Fruit fly (Drosophila melanogaster): ENCODE measurements around the gene C15.
A peak's percentile ranks its signal among the peaks of the same experiment; 100 is the strongest.

C15 gene

dm6 chr3R:21534697-21535676 lies 35.2 kb downstream of the C15 start:
- TF ChIP-seq psq (GFP tag; optimal IDR thresholded peaks at IDR 0.05) (no peak), Rel (GFP tag; optimal IDR thresholded peaks at IDR 0.05) (no peak), Rel (tag; optimal IDR thresholded peaks at IDR 0.05) (no peak)

- TF ChIP-seq Sp1 (GFP tag; optimal IDR thresholded peaks at IDR 0.05): no peak
- no peak for TF ChIP-seq Hr83 (GFP tag; optimal IDR thresholded peaks at IDR 0.05; ENCODE audit: poor library complexity, severe bottlenecking)
- TF ChIP-seq Jra (GFP tag; optimal IDR thresholded peaks at IDR 0.05): no peak
- TF ChIP-seq Dfd (GFP tag; optimal IDR thresholded peaks at IDR 0.05): no peak
- TF ChIP-seq br (GFP tag; optimal IDR thresholded peaks at IDR 0.05): no peak
- no peak for TF ChIP-seq dl (GFP tag; optimal IDR thresholded peaks at IDR 0.05; ENCODE audit: insufficient read depth in 1 of 2, partially characterized antibody in 2 of 2)
- no peak for TF ChIP-seq Mio (GFP tag; optimal IDR thresholded peaks at IDR 0.05)
These were observed 44.3 kb downstream of the C15 start for dm6 chr3R:21544107-21544506.

dm6 chr3R:21548956-21549355 lies 49.2 kb downstream of the C15 start:
- peak; percentile 97 for TF ChIP-seq Dfd (GFP tag; optimal IDR thresholded peaks at IDR 0.05)
- no peak for TF ChIP-seq rgr (GFP tag; optimal IDR thresholded peaks at IDR 0.05)

dm6 chr3R:21551565-21551964 lies 51.8 kb downstream of the C15 start:
- TF ChIP-seq Hr78 (GFP tag; optimal IDR thresholded peaks at IDR 0.05) (no peak), Hnf4 (GFP tag; optimal IDR thresholded peaks at IDR 0.05) (no peak), Mio (GFP tag; optimal IDR thresholded peaks at IDR 0.05) (no peak), woc (GFP tag; optimal IDR thresholded peaks at IDR 0.05) (no peak), Dfd (GFP tag; optimal IDR thresholded peaks at IDR 0.05) (no peak), Sp1 (GFP tag; optimal IDR thresholded peaks at IDR 0.05) (no peak), sv (GFP tag; optimal IDR thresholded peaks at IDR 0.05) (no peak), pan (optimal IDR thresholded peaks at IDR 0.05) (no peak), h (GFP tag; optimal IDR thresholded peaks at IDR 0.05) (no peak), Rel (GFP tag; optimal IDR thresholded peaks at IDR 0.05) (no peak), Rel (tag; optimal IDR thresholded peaks at IDR 0.05) (no peak), foxo (GFP tag; optimal IDR thresholded peaks at IDR 0.05) (no peak), brk (GFP tag; optimal IDR thresholded peaks at IDR 0.05) (no peak), HLH106 (tag; optimal IDR thresholded peaks at IDR 0.05) (no peak), br (GFP tag; optimal IDR thresholded peaks at IDR 0.05) (no peak), dsf (GFP tag; optimal IDR thresholded peaks at IDR 0.05; ENCODE audit: borderline replicate concordance) (no peak), psq (GFP tag; optimal IDR thresholded peaks at IDR 0.05) (no peak), dl (GFP tag; optimal IDR thresholded peaks at IDR 0.05; ENCODE audit: insufficient read depth in 1 of 2, partially characterized antibody in 2 of 2) (no peak), fru (GFP tag; optimal IDR thresholded peaks at IDR 0.05) (no peak), tai (GFP tag; optimal IDR thresholded peaks at IDR 0.05) (no peak), rgr (GFP tag; optimal IDR thresholded peaks at IDR 0.05) (no peak)

DNA sequence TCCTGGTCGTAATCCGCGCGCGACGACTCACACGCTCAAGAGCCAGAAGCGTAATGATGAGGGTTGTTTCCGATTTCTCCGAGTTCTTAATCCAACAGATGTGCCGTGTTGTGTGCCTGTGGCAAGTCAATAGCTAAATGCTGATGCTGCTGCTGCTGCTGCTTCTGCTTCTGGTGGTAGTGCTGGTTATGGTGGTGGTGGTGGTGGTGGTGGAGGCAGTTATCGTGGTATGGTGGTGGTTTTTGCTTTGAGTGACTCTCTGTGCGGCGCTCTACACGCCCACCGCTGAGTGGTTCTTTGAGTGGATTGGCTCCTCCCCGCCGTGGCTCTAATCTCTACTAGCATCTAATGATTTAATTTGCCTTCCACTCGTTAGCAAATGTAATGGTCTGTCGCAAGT lies 57.3 kb downstream of the C15 start, which contains the start of gene slou:
Gene slou, minus strand, starts transcription at position 131 of the 400 bp plus-strand sequence.
- TF ChIP-seq Abd-B (GFP tag; optimal IDR thresholded peaks at IDR 0.05): no peak
- TF ChIP-seq woc (GFP tag; optimal IDR thresholded peaks at IDR 0.05): no peak
- TF ChIP-seq CG9705 (GFP tag; optimal IDR thresholded peaks at IDR 0.05): no peak
- no peak for TF ChIP-seq foxo (GFP tag; optimal IDR thresholded peaks at IDR 0.05)
- TF ChIP-seq dl (GFP tag; optimal IDR thresholded peaks at IDR 0.05; ENCODE audit: insufficient read depth in 1 of 2, partially characterized antibody in 2 of 2): no peak
- no peak for TF ChIP-seq Myc (optimal IDR thresholded peaks at IDR 0.05)
- TF ChIP-seq lola (GFP tag; optimal IDR thresholded peaks at IDR 0.05): no peak
- no peak for TF ChIP-seq CrebA (GFP tag; optimal IDR thresholded peaks at IDR 0.05; ENCODE audit: borderline replicate concordance)
- TF ChIP-seq GATAd (GFP tag; optimal IDR thresholded peaks at IDR 0.05): no peak
- no peak for TF ChIP-seq sage (GFP tag; optimal IDR thresholded peaks at IDR 0.05)
- no peak for TF ChIP-seq CG32264 (GFP tag; optimal IDR thresholded peaks at IDR 0.05)
- TF ChIP-seq dmrt93B (GFP tag; optimal IDR thresholded peaks at IDR 0.05): no peak
- no peak for TF ChIP-seq fru (GFP tag; optimal IDR thresholded peaks at IDR 0.05)
- no peak for TF ChIP-seq sv (GFP tag; optimal IDR thresholded peaks at IDR 0.05)
- TF ChIP-seq Rel (GFP tag; optimal IDR thresholded peaks at IDR 0.05): no peak
- TF ChIP-seq Rel (tag; optimal IDR thresholded peaks at IDR 0.05): no peak
- TF ChIP-seq tai (GFP tag; optimal IDR thresholded peaks at IDR 0.05): no peak
